Fruit fly (Drosophila melanogaster) whole organism, embryonic: ENCODE data around the gene Pex3.

Experiments
- Blimp-1 ChIP-seq: fragments of 200-800 bp; sonication (Bioruptor generic); optimal IDR thresholded peaks from 3 replicates; lab custom pipeline; 2018; ENCODE audit warnings: missing biosample characterization, missing genetic modification characterization, mild to moderate bottlenecking, moderate library complexity, missing genetic modification reagents
- CG1024 ChIP-seq: fragments of 200-800 bp; sonication (Bioruptor generic); IDR thresholded peaks from 2 replicates; pipeline ENCODE4 v1.3.6; 2022; ENCODE audit warnings: missing biosample characterization, missing genetic modification characterization
- CG11504 ChIP-seq: fragments of 200-800 bp; sonication (Bioruptor generic); optimal IDR thresholded peaks from 3 replicates; lab custom pipeline; 2019; ENCODE audit warnings: missing biosample characterization, mild to moderate bottlenecking, missing genetic modification characterization, moderate library complexity
- CG1233 ChIP-seq: fragments of 200-800 bp; sonication (Bioruptor generic); optimal IDR thresholded peaks from 4 replicates; lab custom pipeline; 2018; ENCODE audit warnings: missing biosample characterization, mild to moderate bottlenecking, missing genetic modification characterization
- CG12744 ChIP-seq: fragments of 200-800 bp; sonication (Bioruptor generic); optimal IDR thresholded peaks from 2 replicates; lab custom pipeline; 2016; ENCODE audit warnings: missing biosample characterization, missing genetic modification characterization
- CG13424 ChIP-seq: fragments of 200-800 bp; sonication (Bioruptor generic); optimal IDR thresholded peaks from 2 replicates; lab custom pipeline; 2019; ENCODE audit warnings: missing biosample characterization, mild to moderate bottlenecking, missing genetic modification characterization, moderate library complexity
- CG15011 ChIP-seq: fragments of 200-800 bp; sonication (Bioruptor generic); optimal IDR thresholded peaks from 3 replicates; lab custom pipeline; 2018; ENCODE audit warnings: missing biosample characterization, mild to moderate bottlenecking, missing genetic modification characterization
- CG16779 ChIP-seq: fragments of 200-800 bp; sonication (Bioruptor generic); IDR thresholded peaks from 2 replicates; pipeline ENCODE4 v1.3.6; 2022; ENCODE audit warnings: missing biosample characterization, missing genetic modification characterization
- CG16813 ChIP-seq: fragments of 200-800 bp; sonication (Bioruptor generic); IDR thresholded peaks from 3 replicates; pipeline ENCODE4 v1.3.6; 2022; ENCODE audit warnings: missing biosample characterization, missing genetic modification characterization; ENCODE audit not compliant: partially characterized antibody
- CG2202 ChIP-seq: fragments of 200-800 bp; sonication (Bioruptor generic); optimal IDR thresholded peaks from 2 replicates; lab custom pipeline; 2018; ENCODE audit warnings: missing biosample characterization, mild to moderate bottlenecking, missing genetic modification characterization
- CG30020 ChIP-seq: fragments of 200-800 bp; optimal IDR thresholded peaks from 2 replicates; lab custom pipeline; 2019; ENCODE audit warnings: missing biosample characterization, mild to moderate bottlenecking, missing genetic modification characterization, moderate library complexity
- CG3065 ChIP-seq: fragments of 200-800 bp; sonication (Bioruptor generic); optimal IDR thresholded peaks from 2 replicates; lab custom pipeline; 2016; ENCODE audit warnings: missing biosample characterization, missing genetic modification characterization
- CG31388 ChIP-seq: fragments of 200-800 bp; sonication (Bioruptor generic); optimal IDR thresholded peaks from 2 replicates; lab custom pipeline; 2016; ENCODE audit warnings: missing biosample characterization, missing genetic modification characterization
- CG33557 ChIP-seq: fragments of 200-800 bp; sonication (Bioruptor generic); optimal IDR thresholded peaks from 2 replicates; lab custom pipeline; 2019; ENCODE audit warnings: missing biosample characterization, mild to moderate bottlenecking, missing genetic modification characterization, moderate library complexity
- CG6272 ChIP-seq: fragments of 200-800 bp; sonication (Bioruptor generic); IDR thresholded peaks from 2 replicates; pipeline ENCODE4 v1.3.6; 2022; ENCODE audit warnings: missing biosample characterization, missing genetic modification characterization
- CG7556 ChIP-seq: fragments of 200-800 bp; sonication (Bioruptor generic); optimal IDR thresholded peaks from 2 replicates; lab custom pipeline; 2017; ENCODE audit warnings: missing biosample characterization, mild to moderate bottlenecking, missing genetic modification characterization
- CG9932 ChIP-seq: fragments of 200-800 bp; sonication (Bioruptor generic); IDR thresholded peaks from 2 replicates; pipeline ENCODE4 v1.3.6; 2022; ENCODE audit warnings: missing biosample characterization, missing genetic modification characterization
- Chrac-16 ChIP-seq: fragments of 200-800 bp; sonication (Bioruptor generic); optimal IDR thresholded peaks from 3 replicates; lab custom pipeline; 2016; ENCODE audit warnings: missing biosample characterization, missing genetic modification characterization
- Dip3 ChIP-seq: fragments of 200-800 bp; sonication (Bioruptor generic); optimal IDR thresholded peaks from 3 replicates; lab custom pipeline; 2016; ENCODE audit warnings: missing biosample characterization, missing genetic modification characterization
- Dll ChIP-seq: fragments of 200-800 bp; sonication (Bioruptor generic); IDR thresholded peaks from 4 replicates; pipeline ENCODE4 v1.3.6; 2022; ENCODE audit warnings: missing biosample characterization, missing genetic modification characterization; ENCODE audit not compliant: partially characterized antibody
- Dp ChIP-seq: fragments of 200-800 bp; sonication (Bioruptor generic); optimal IDR thresholded peaks from 2 replicates; lab custom pipeline; 2018; ENCODE audit warnings: missing biosample characterization, mild to moderate bottlenecking, missing genetic modification characterization, moderate library complexity
- Gug ChIP-seq: fragments of 200-800 bp; sonication (Bioruptor generic); IDR thresholded peaks from 4 replicates; pipeline ENCODE4 v1.3.6; 2022; ENCODE audit warnings: missing biosample characterization, missing genetic modification characterization
- HHEX ChIP-seq: fragments of 200-800 bp; sonication (Bioruptor generic); optimal IDR thresholded peaks from 3 replicates; lab custom pipeline; 2017; ENCODE audit warnings: missing biosample characterization, mild to moderate bottlenecking, missing genetic modification characterization, missing genetic modification reagents
- Hand ChIP-seq: fragments of 200-800 bp; sonication (Bioruptor generic); optimal IDR thresholded peaks from 2 replicates; lab custom pipeline; 2017; ENCODE audit warnings: mild to moderate bottlenecking, missing biosample characterization, missing genetic modification reagents, missing genetic modification characterization
- Hsf ChIP-seq: fragments of 200-800 bp; sonication (Bioruptor generic); optimal IDR thresholded peaks from 3 replicates; lab custom pipeline; 2016; ENCODE audit warnings: missing biosample characterization, missing genetic modification characterization
- Trl ChIP-seq, 3 experiments: fragments of >200 bp in 2 of 3; fragments of 200-800 bp in 1 of 3; sonication (Bioruptor generic) in 1 of 3; optimal IDR thresholded peaks; 2 replicates in 1 of 3; 3 replicates in 2 of 3; lab custom pipeline; 2016 to 2017; ENCODE audit warnings: missing biosample characterization in 1 of 3, missing genetic modification characterization in 1 of 3
- Usf ChIP-seq: fragments of 200-800 bp; sonication (Bioruptor generic); optimal IDR thresholded peaks from 2 replicates; lab custom pipeline; 2017; ENCODE audit warnings: missing genotype, missing biosample characterization, missing genetic modification characterization
- Xrp1 ChIP-seq: fragments of 200-800 bp; sonication (Bioruptor generic); IDR thresholded peaks from 2 replicates; pipeline ENCODE4 v1.3.6; 2022; ENCODE audit warnings: missing biosample characterization, missing genetic modification characterization
- ab ChIP-seq: fragments of 200-800 bp; sonication (Bioruptor generic); optimal IDR thresholded peaks from 2 replicates; lab custom pipeline; 2016; ENCODE audit warnings: missing biosample characterization, missing genetic modification characterization
- ase ChIP-seq: fragments of 200-800 bp; sonication (Bioruptor generic); IDR thresholded peaks from 3 replicates; pipeline ENCODE4 v1.3.6; 2022; ENCODE audit warnings: missing biosample characterization, missing genetic modification characterization
- bowl ChIP-seq: fragments of 200-800 bp; sonication (Bioruptor generic); IDR thresholded peaks from 2 replicates; pipeline ENCODE4 v1.3.6; 2022; ENCODE audit warnings: missing biosample characterization, missing genetic modification characterization
- br ChIP-seq: fragments of >200 bp; optimal IDR thresholded peaks from 2 replicates; lab custom pipeline; 2017
- chn ChIP-seq: fragments of 200-800 bp; sonication (Bioruptor generic); optimal IDR thresholded peaks from 2 replicates; lab custom pipeline; 2016; ENCODE audit warnings: missing biosample characterization, missing genetic modification characterization
- crc ChIP-seq: fragments of 200-800 bp; sonication (Bioruptor generic); optimal IDR thresholded peaks from 2 replicates; lab custom pipeline; 2016; ENCODE audit warnings: missing biosample characterization, missing genetic modification characterization
- da ChIP-seq: fragments of 200-800 bp; sonication (Bioruptor generic); optimal IDR thresholded peaks from 2 replicates; lab custom pipeline; 2016; ENCODE audit warnings: missing biosample characterization, missing genetic modification characterization
- dmrt11E ChIP-seq: fragments of 200-800 bp; sonication (Bioruptor generic); optimal IDR thresholded peaks from 3 replicates; lab custom pipeline; 2018; ENCODE audit warnings: missing biosample characterization, mild to moderate bottlenecking, missing genetic modification characterization, moderate library complexity
- dysf ChIP-seq: fragments of 200-800 bp; sonication (Bioruptor generic); IDR thresholded peaks from 3 replicates; pipeline ENCODE4 v1.3.6; 2022; ENCODE audit warnings: missing biosample characterization, missing genetic modification characterization
- fu2 ChIP-seq: fragments of 200-800 bp; sonication (Bioruptor generic); optimal IDR thresholded peaks from 2 replicates; lab custom pipeline; 2016; ENCODE audit warnings: missing biosample characterization, missing genetic modification characterization
- ken ChIP-seq: fragments of 200-800 bp; sonication (Bioruptor generic); IDR thresholded peaks from 3 replicates; pipeline ENCODE4 v1.3.6; 2022; ENCODE audit warnings: missing biosample characterization, missing genetic modification characterization
- lola ChIP-seq, 3 experiments: fragments of >200 bp in 2 of 3; fragments of 200-800 bp in 1 of 3; sonication (Bioruptor generic) in 1 of 3; optimal IDR thresholded peaks; 2 replicates each; lab custom pipeline; 2017 to 2019; ENCODE audit warnings: missing biosample characterization in 3 of 3, missing genetic modification characterization in 3 of 3, mild to moderate bottlenecking in 1 of 3, moderate library complexity in 1 of 3
- maf-S ChIP-seq: fragments of 200-800 bp; sonication (Bioruptor generic); optimal IDR thresholded peaks from 2 replicates; lab custom pipeline; 2016; ENCODE audit warnings: missing biosample characterization, missing genetic modification characterization
- pros ChIP-seq: fragments of 200-800 bp; sonication (Bioruptor generic); optimal IDR thresholded peaks from 3 replicates; lab custom pipeline; 2019; ENCODE audit warnings: missing biosample characterization, mild to moderate bottlenecking, missing genetic modification characterization, moderate library complexity
- row ChIP-seq: fragments of 200-800 bp; sonication (Bioruptor generic); IDR thresholded peaks from 3 replicates; pipeline ENCODE4 v1.3.6; 2022; ENCODE audit warnings: missing biosample characterization, missing genetic modification characterization
- run ChIP-seq: fragments of 200-800 bp; sonication (Bioruptor generic); optimal IDR thresholded peaks from 3 replicates; lab custom pipeline; 2018; ENCODE audit warnings: missing biosample characterization, mild to moderate bottlenecking, missing genetic modification characterization
- sisA ChIP-seq: fragments of 200-800 bp; sonication (Bioruptor generic); IDR thresholded peaks from 2 replicates; pipeline ENCODE4 v1.3.6; 2022; ENCODE audit warnings: missing biosample characterization, missing genetic modification characterization
- slbo ChIP-seq: fragments of 200-800 bp; sonication (Bioruptor generic); IDR thresholded peaks from 2 replicates; pipeline ENCODE4 v1.3.6; 2022; ENCODE audit warnings: missing biosample characterization, missing genetic modification characterization
- sug ChIP-seq: fragments of 200-800 bp; optimal IDR thresholded peaks from 2 replicates; lab custom pipeline; 2019; ENCODE audit warnings: missing biosample characterization, mild to moderate bottlenecking, missing genetic modification characterization, moderate library complexity
- vvl ChIP-seq: fragments of 200-800 bp; sonication (Bioruptor generic); IDR thresholded peaks from 2 replicates; pipeline ENCODE4 v1.3.6; 2022; ENCODE audit warnings: missing biosample characterization, missing genetic modification characterization
- zen2 ChIP-seq: fragments of 200-800 bp; sonication (Bioruptor generic); IDR thresholded peaks from 3 replicates; pipeline ENCODE4 v1.3.6; 2022; ENCODE audit warnings: missing biosample characterization, missing genetic modification characterization; ENCODE audit not compliant: partially characterized antibody

Gene Pex3

dm6 chr3L:15143638-15144600, at the start of gene Pex3, which contains the start of gene CG32147 (continued):
- TF ChIP-seq CG31388 (GFP tag; lab: Kevin White, UChicago) (no peak), CG30020 (tag; lab: Kevin White, UChicago) (peak; percentile 88), run (no peak), Hand (GFP tag; lab: Kevin White, UChicago) (no peak), zen2 (no peak), CG6272 (no peak), ab (GFP tag; lab: Kevin White, UChicago) (no peak), bowl (no peak), Trl (optimal IDR thresholded peaks at IDR 0.05; lab: Kevin White, UChicago) (no peak), Trl (GFP tag; optimal IDR thresholded peaks at IDR 0.05; lab: Kevin White, UChicago) (no peak), Gug (GFP tag; lab: Robert Waterston, UW) (no peak), ase (GFP tag; lab: Robert Waterston, UW) (no peak), CG11504 (tag; lab: Kevin White, UChicago) (no peak), Dp (peak; percentile 53), CG33557 (no peak), CG15011 (GFP tag; lab: Kevin White, UChicago) (no peak), sisA (GFP tag; lab: Robert Waterston, UW) (no peak), CG12744 (no peak), Usf (GFP tag; lab: Kevin White, UChicago) (no peak), vvl (GFP tag; lab: Robert Waterston, UW) (no peak), row (GFP tag; lab: Robert Waterston, UW) (peak; percentile 62), Hsf (GFP tag; lab: Kevin White, UChicago) (no peak), CG9932 (GFP tag; lab: Robert Waterston, UW) (no peak), CG16779 (no peak), CG1024 (GFP tag; lab: Robert Waterston, UW) (no peak), ken (GFP tag; lab: Robert Waterston, UW) (no peak), CG3065 (GFP tag; lab: Kevin White, UChicago) (no peak), CG16813 (0 out of 3 replicates have a peak, but pooled peaks have one; percentile 10), Xrp1 (no peak), fu2 (no peak), br (lab: Kevin White, UChicago) (no peak), lola (GFP tag; optimal IDR thresholded peaks at IDR 0.05; lab: Kevin White, UChicago) (peak in 1 of 3 experiments; percentile 9), CG13424 (tag; lab: Kevin White, UChicago) (no peak), Blimp-1 (GFP tag; lab: Kevin White, UChicago) (no peak), crc (GFP tag; lab: Kevin White, UChicago) (no peak), Dip3 (GFP tag; lab: Kevin White, UChicago) (no peak), Chrac-16 (no peak), CG7556 (peak; percentile 7), CG1233 (no peak), chn (GFP tag; lab: Kevin White, UChicago) (no peak), slbo (GFP tag; lab: Robert Waterston, UW) (no peak), HHEX (GFP tag; lab: Kevin White, UChicago) (no peak), pros (GFP tag; lab: Kevin White, UChicago) (no peak), maf-S (GFP tag; lab: Kevin White, UChicago) (no peak), dysf (GFP tag; lab: Robert Waterston, UW) (no peak), da (GFP tag; lab: Kevin White, UChicago) (no peak), Dll (GFP tag; lab: Robert Waterston, UW) (peak; percentile 35; the same call in 1 of the 4 replicates), CG2202 (no peak), sug (peak; percentile 92), dmrt11E (tag; lab: Kevin White, UChicago) (no peak)
